Fruit fly (Drosophila melanogaster) whole organism, embryonic: ENCODE results near the gene dbe.

Experiments
- CG16815 ChIP-seq: fragments of 200-800 bp; sonication (Bioruptor generic); optimal IDR thresholded peaks from 3 replicates; lab custom pipeline; 2017; ENCODE audit warnings: missing biosample characterization, mild to moderate bottlenecking, missing genetic modification characterization
- CG30403 ChIP-seq: fragments of 200-800 bp; sonication (Bioruptor generic); optimal IDR thresholded peaks from 3 replicates; lab custom pipeline; 2016; ENCODE audit warnings: missing biosample characterization, missing genetic modification characterization
- CG30431 ChIP-seq: fragments of 200-800 bp; sonication (Bioruptor generic); optimal IDR thresholded peaks from 2 replicates; lab custom pipeline; 2017; ENCODE audit warnings: missing biosample characterization, missing genetic modification characterization
- CG6683 ChIP-seq: fragments of 200-800 bp; sonication (Bioruptor generic); optimal IDR thresholded peaks from 2 replicates; lab custom pipeline; 2017; ENCODE audit warnings: missing biosample characterization, mild to moderate bottlenecking, missing genetic modification characterization, missing genetic modification reagents
- Dbx ChIP-seq: fragments of 200-800 bp; sonication (Bioruptor generic); IDR thresholded peaks from 3 replicates; pipeline ENCODE4 v1.3.6; 2022; ENCODE audit warnings: missing biosample characterization, missing genetic modification characterization
- Hr78 ChIP-seq, 2 experiments: fragments of 200-800 bp in 1 of 2; fragments of >200 bp in 1 of 2; sonication (Bioruptor generic) in 1 of 2; optimal IDR thresholded peaks; 2 replicates each; lab custom pipeline; 2017 to 2019; ENCODE audit warnings: missing biosample characterization in 2 of 2, missing genetic modification characterization in 2 of 2, mild to moderate bottlenecking in 1 of 2, moderate library complexity in 1 of 2
- Nf-YA ChIP-seq: fragments of 200-800 bp; sonication (Bioruptor generic); IDR thresholded peaks from 2 replicates; pipeline ENCODE4 v1.3.6; 2022; ENCODE audit warnings: missing biosample characterization, missing genetic modification characterization
- Ravus ChIP-seq: fragments of 200-800 bp; sonication (Bioruptor generic); IDR thresholded peaks from 2 replicates; pipeline ENCODE4 v1.3.6; 2022; ENCODE audit warnings: missing biosample characterization, missing genetic modification characterization
- ci ChIP-seq: fragments of 200-800 bp; sonication (Bioruptor generic); IDR thresholded peaks from 3 replicates; pipeline ENCODE4 v1.3.6; 2022; ENCODE audit warnings: missing biosample characterization, missing genetic modification characterization
- da ChIP-seq: fragments of 200-800 bp; sonication (Bioruptor generic); optimal IDR thresholded peaks from 2 replicates; lab custom pipeline; 2016; ENCODE audit warnings: missing biosample characterization, missing genetic modification characterization
- row ChIP-seq: fragments of 200-800 bp; sonication (Bioruptor generic); IDR thresholded peaks from 3 replicates; pipeline ENCODE4 v1.3.6; 2022; ENCODE audit warnings: missing biosample characterization, missing genetic modification characterization
- trem ChIP-seq: fragments of 200-800 bp; optimal IDR thresholded peaks from 3 replicates; lab custom pipeline; 2019; ENCODE audit warnings: missing biosample characterization, mild to moderate bottlenecking, missing genetic modification characterization, moderate library complexity
- trh ChIP-seq: fragments of 200-800 bp; sonication (Bioruptor generic); optimal IDR thresholded peaks from 2 replicates; lab custom pipeline; 2016; ENCODE audit warnings: missing biosample characterization, missing genetic modification characterization
- yki ChIP-seq: fragments of >200 bp; optimal IDR thresholded peaks from 3 replicates; lab custom pipeline; 2018

DNA sequence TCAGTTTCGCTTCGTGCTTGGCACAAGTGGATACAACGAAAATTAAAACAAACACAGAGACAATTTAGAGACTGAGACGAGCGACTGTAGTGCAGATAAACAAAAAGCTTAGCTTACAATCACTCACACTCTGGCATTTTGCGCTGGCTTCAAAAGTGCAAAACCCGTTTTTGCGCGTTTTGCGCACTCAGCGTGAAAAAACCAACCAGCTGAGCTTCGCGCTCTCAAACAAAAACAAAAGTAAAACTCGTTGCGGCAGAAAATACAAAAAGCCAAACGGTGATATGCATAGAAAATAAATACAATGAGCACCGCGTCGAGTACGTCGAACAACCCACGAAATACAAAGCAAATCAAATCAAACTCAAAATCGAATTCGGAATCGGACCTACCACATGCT lies 28.9 kb downstream of the dbe start:
- TF ChIP-seq Ravus (no peak), Nf-YA (no peak), CG6683 (GFP tag; lab: Kevin White, UChicago) (no peak), Dbx (GFP tag; lab: Robert Waterston, UW) (no peak), yki (no peak), CG16815 (GFP tag; lab: Kevin White, UChicago) (no peak), Hr78 (GFP tag; optimal IDR thresholded peaks at IDR 0.05; lab: Kevin White, UChicago) (no peak), da (GFP tag; lab: Kevin White, UChicago) (no peak), CG30403 (GFP tag; lab: Kevin White, UChicago) (no peak), trh (no peak), CG30431 (GFP tag; lab: Kevin White, UChicago) (no peak), row (GFP tag; lab: Robert Waterston, UW) (no peak), ci (GFP tag; lab: Robert Waterston, UW) (no peak), trem (tag; lab: Kevin White, UChicago) (no peak)
